Worm (Caenorhabditis elegans): Measurements from ENCODE around the gene acbp-4.

DNA sequence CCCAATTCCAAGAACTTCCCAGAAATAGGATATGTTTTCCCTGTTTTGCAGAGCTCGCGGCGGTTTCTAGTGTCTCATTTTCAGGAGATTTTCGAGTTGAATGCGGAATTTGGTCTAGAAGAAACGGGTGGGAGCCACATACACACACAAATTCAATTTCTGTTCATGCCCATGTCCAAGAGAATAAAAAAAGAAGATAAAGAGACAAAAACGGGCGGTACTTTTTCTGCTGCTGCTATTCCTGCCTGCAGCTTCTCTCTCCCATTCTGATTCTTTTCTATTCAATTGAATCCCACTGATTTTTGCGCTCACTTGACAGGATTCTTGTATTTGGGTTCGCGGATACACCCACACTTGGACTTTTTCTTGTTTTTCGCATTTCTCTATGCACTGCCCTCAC lies 46.3 kb downstream of the acbp-4 start:
- TF ChIP-seq ceh-82 (tag; optimal IDR thresholded peaks at IDR 0.05) (no peak), skn-1 (tag; optimal IDR thresholded peaks at IDR 0.05) (no peak), unc-62 (GFP tag; optimal IDR thresholded peaks at IDR 0.05) (no peak), F13H6.1 (tag; optimal IDR thresholded peaks at IDR 0.05) (no peak), R02D3.7 (tag; optimal IDR thresholded peaks at IDR 0.05) (no peak), ztf-11 (tag; optimal IDR thresholded peaks at IDR 0.05) (no peak), peb-1 (tag; optimal IDR thresholded peaks at IDR 0.05) (no peak), Y55F3AM.14 (GFP tag; optimal IDR thresholded peaks at IDR 0.05) (no peak), elt-3 (tag; optimal IDR thresholded peaks at IDR 0.05) (no peak), lsy-2 (tag; optimal IDR thresholded peaks at IDR 0.05) (no peak), nhr-6 (tag; optimal IDR thresholded peaks at IDR 0.05) (no peak)

Measured in whole organism, L2 larva.